Worm (Caenorhabditis elegans) whole organism, midembryonic: ENCODE data around the gene col-78.

Experiments used
- T22C8.4 ChIP-seq: fragments of 200-800 bp; sonication (Bioruptor generic); IDR thresholded peaks from 2 replicates; pipeline ENCODE4 v1.3.6; 2022; ENCODE audit warnings: missing genetic modification characterization, missing compliant biosample characterization
- cog-1 ChIP-seq: sonication (generic microtip); optimal IDR thresholded peaks from 2 replicates; lab custom pipeline; 2016; ENCODE audit warnings: missing genetic modification characterization, missing compliant biosample characterization
- flt-1 ChIP-seq: fragments of 200-800 bp; sonication (Bioruptor generic); IDR thresholded peaks from 2 replicates; pipeline ENCODE4 v1.3.6; 2022; ENCODE audit warnings: missing genetic modification characterization, missing compliant biosample characterization
- klf-2 ChIP-seq: fragments of 200-800 bp; sonication (Bioruptor generic); conservative IDR thresholded peaks from 2 replicates; pipeline ENCODE4 v1.3.6; 2022; ENCODE audit warnings: missing genetic modification reagents, missing genetic modification characterization, missing compliant biosample characterization
- med-1 ChIP-seq: sonication (generic microtip); optimal IDR thresholded peaks from 2 replicates; lab custom pipeline; 2017; ENCODE audit warnings: missing genetic modification characterization, mild to moderate bottlenecking, missing compliant biosample characterization, antibody characterized with exemption, missing genetic modification reagents; ENCODE audit not compliant: insufficient read depth
- ref-1 ChIP-seq: fragments of 200-800 bp; sonication (Bioruptor generic); conservative IDR thresholded peaks from 2 replicates; pipeline ENCODE4 v1.3.6; 2022; ENCODE audit warnings: missing genetic modification reagents, missing genetic modification characterization, missing compliant biosample characterization
- tab-1 ChIP-seq: fragments of 200-800 bp; sonication (Bioruptor generic); IDR thresholded peaks from 2 replicates; pipeline ENCODE4 v1.3.6; 2022; ENCODE audit warnings: missing genetic modification characterization, missing compliant biosample characterization
- ztf-23 ChIP-seq: fragments of 200-800 bp; sonication (Bioruptor generic); IDR thresholded peaks from 2 replicates; pipeline ENCODE4 v1.3.6; 2022; ENCODE audit warnings: missing genetic modification reagents, missing genetic modification characterization, missing compliant biosample characterization
- ztf-29 ChIP-seq: fragments of 200-800 bp; sonication (Bioruptor generic); IDR thresholded peaks from 2 replicates; pipeline ENCODE4 v1.3.6; 2022; ENCODE audit warnings: missing genetic modification reagents, missing genetic modification characterization, missing compliant biosample characterization

The col-78 gene

ce11 chrII:9115644-9116043 is 36.7 kb upstream of the col-78 start:
- TF ChIP-seq flt-1 (GFP tag; lab: Robert Waterston, UW) (no peak), med-1 (GFP tag; lab: Kevin White, UChicago) (no peak), klf-2 (no peak), ref-1 (GFP tag; lab: Robert Waterston, UW) (no peak), cog-1 (tag; lab: Kevin White, UChicago) (no peak), ztf-29 (GFP tag; lab: Robert Waterston, UW) (no peak), T22C8.4 (GFP tag; lab: Robert Waterston, UW) (no peak), ztf-23 (GFP tag; lab: Robert Waterston, UW) (no peak), tab-1 (no peak)

ce11 chrII:9116404-9116803 is 35.9 kb upstream of the col-78 start:
- TF ChIP-seq ref-1 (GFP tag; lab: Robert Waterston, UW) (no peak), klf-2 (no peak), cog-1 (tag; lab: Kevin White, UChicago) (no peak), flt-1 (GFP tag; lab: Robert Waterston, UW) (no peak), med-1 (GFP tag; lab: Kevin White, UChicago) (no peak)

- TF ChIP-seq ref-1 (GFP tag; lab: Robert Waterston, UW), result no peak
- TF ChIP-seq med-1 (GFP tag; lab: Kevin White, UChicago), result no peak
- TF ChIP-seq ztf-23 (GFP tag; lab: Robert Waterston, UW), result no peak
- TF ChIP-seq cog-1 (tag; lab: Kevin White, UChicago), result no peak
- TF ChIP-seq tab-1, result no peak
- TF ChIP-seq ztf-29 (GFP tag; lab: Robert Waterston, UW), result no peak
- no peak for TF ChIP-seq T22C8.4 (GFP tag; lab: Robert Waterston, UW)
- TF ChIP-seq flt-1 (GFP tag; lab: Robert Waterston, UW), result no peak
- no peak for TF ChIP-seq klf-2
Observed at ce11 chrII:9117789-9118242, 34.5 kb upstream of the col-78 start.

ce11 chrII:9120329-9120728 is 32.0 kb upstream of the col-78 start:
- no peak for TF ChIP-seq ref-1 (GFP tag; lab: Robert Waterston, UW)
- TF ChIP-seq med-1 (GFP tag; lab: Kevin White, UChicago), result no peak
- TF ChIP-seq ztf-29 (GFP tag; lab: Robert Waterston, UW), result no peak
- TF ChIP-seq flt-1 (GFP tag; lab: Robert Waterston, UW), result no peak
- TF ChIP-seq tab-1, result no peak
- no peak for TF ChIP-seq cog-1 (tag; lab: Kevin White, UChicago)
- no peak for TF ChIP-seq ztf-23 (GFP tag; lab: Robert Waterston, UW)
- no peak for TF ChIP-seq T22C8.4 (GFP tag; lab: Robert Waterston, UW)
- TF ChIP-seq klf-2, result no peak

- no peak for TF ChIP-seq ztf-29 (GFP tag; lab: Robert Waterston, UW)
Observed at ce11 chrII:9120813-9121554, 31.3 kb upstream of the col-78 start.

- no peak for TF ChIP-seq tab-1
- no peak for TF ChIP-seq ztf-29 (GFP tag; lab: Robert Waterston, UW)
- no peak for TF ChIP-seq ztf-23 (GFP tag; lab: Robert Waterston, UW)
- no peak for TF ChIP-seq flt-1 (GFP tag; lab: Robert Waterston, UW)
- TF ChIP-seq med-1 (GFP tag; lab: Kevin White, UChicago), result no peak
- no peak for TF ChIP-seq T22C8.4 (GFP tag; lab: Robert Waterston, UW)
- TF ChIP-seq ref-1 (GFP tag; lab: Robert Waterston, UW), result no peak
- no peak for TF ChIP-seq klf-2
- no peak for TF ChIP-seq cog-1 (tag; lab: Kevin White, UChicago)
Observed at ce11 chrII:9124353-9124752, 28.0 kb upstream of the col-78 start.

- TF ChIP-seq ztf-29 (GFP tag; lab: Robert Waterston, UW) (no peak), ref-1 (GFP tag; lab: Robert Waterston, UW) (no peak), cog-1 (tag; lab: Kevin White, UChicago) (no peak), tab-1 (no peak), ztf-23 (GFP tag; lab: Robert Waterston, UW) (no peak), flt-1 (GFP tag; lab: Robert Waterston, UW) (no peak), med-1 (GFP tag; lab: Kevin White, UChicago) (no peak), klf-2 (no peak), T22C8.4 (GFP tag; lab: Robert Waterston, UW) (no peak)
Observed at ce11 chrII:9125007-9125406, 27.3 kb upstream of the col-78 start.

ce11 chrII:9126965-9127364 is 25.4 kb upstream of the col-78 start:
- no peak for TF ChIP-seq ref-1 (GFP tag; lab: Robert Waterston, UW)
- no peak for TF ChIP-seq med-1 (GFP tag; lab: Kevin White, UChicago)
- no peak for TF ChIP-seq ztf-29 (GFP tag; lab: Robert Waterston, UW)
- TF ChIP-seq tab-1, result no peak
- TF ChIP-seq cog-1 (tag; lab: Kevin White, UChicago), result no peak

ce11 chrII:9127379-9127778 is 25.0 kb upstream of the col-78 start:
- TF ChIP-seq ztf-29 (GFP tag; lab: Robert Waterston, UW) (no peak), ref-1 (GFP tag; lab: Robert Waterston, UW) (no peak), tab-1 (no peak), med-1 (GFP tag; lab: Kevin White, UChicago) (no peak), cog-1 (tag; lab: Kevin White, UChicago) (no peak), T22C8.4 (GFP tag; lab: Robert Waterston, UW) (no peak), klf-2 (no peak)

ce11 chrII:9128132-9128531 is 24.2 kb upstream of the col-78 start:
- TF ChIP-seq ztf-23 (GFP tag; lab: Robert Waterston, UW) (no peak), flt-1 (GFP tag; lab: Robert Waterston, UW) (no peak), tab-1 (no peak), cog-1 (tag; lab: Kevin White, UChicago) (no peak), ztf-29 (GFP tag; lab: Robert Waterston, UW) (no peak), ref-1 (GFP tag; lab: Robert Waterston, UW) (no peak), T22C8.4 (GFP tag; lab: Robert Waterston, UW) (no peak), klf-2 (no peak), med-1 (GFP tag; lab: Kevin White, UChicago) (no peak)
